Worm (Caenorhabditis elegans): Measurements from ENCODE around the gene K08D8.6.

ce11 chrIV:12896371-12896882 is 6.1 kb upstream of the K08D8.6 start, which contains the start of gene K08D8.7:
- TF ChIP-seq egl-27 (tag; optimal IDR thresholded peaks at IDR 0.05) (no peak), tbx-2 (tag; optimal IDR thresholded peaks at IDR 0.05) (no peak), aha-1 (tag; optimal IDR thresholded peaks at IDR 0.05) (no peak), elt-3 (tag; optimal IDR thresholded peaks at IDR 0.05) (no peak), ceh-82 (tag; optimal IDR thresholded peaks at IDR 0.05) (no peak)

All from whole organism, L1 larva.